Fruit fly (Drosophila melanogaster) whole organism, embryonic: ENCODE measurements around the gene Ir25a.
A peak's percentile ranks its signal among the peaks of the same experiment; 100 is the strongest.

Experiments
- Abd-B ChIP-seq: fragments of 200-800 bp; sonication (Bioruptor generic); optimal IDR thresholded peaks from 2 replicates; lab custom pipeline; 2018; ENCODE audit warnings: missing biosample characterization, mild to moderate bottlenecking, missing genetic modification characterization, moderate library complexity
- Bdp1 ChIP-seq: fragments of 200-800 bp; sonication (Bioruptor generic); optimal IDR thresholded peaks from 3 replicates; lab custom pipeline; 2016; ENCODE audit warnings: missing biosample characterization, missing genetic modification characterization
- CG10321 ChIP-seq: fragments of 200-800 bp; sonication (Bioruptor generic); IDR thresholded peaks from 2 replicates; pipeline ENCODE4 v1.3.6; 2022; ENCODE audit warnings: missing biosample characterization, missing genetic modification characterization
- CG10543 ChIP-seq: fragments of 200-800 bp; sonication (Bioruptor generic); optimal IDR thresholded peaks from 3 replicates; lab custom pipeline; 2017; ENCODE audit warnings: missing biosample characterization, mild to moderate bottlenecking, missing genetic modification characterization, moderate library complexity
- CG12155 ChIP-seq: fragments of 200-800 bp; sonication (Bioruptor generic); optimal IDR thresholded peaks from 3 replicates; lab custom pipeline; 2016; ENCODE audit warnings: missing biosample characterization, missing genetic modification characterization
- CG12219 ChIP-seq: fragments of 200-800 bp; sonication (Bioruptor generic); optimal IDR thresholded peaks from 3 replicates; lab custom pipeline; 2018; ENCODE audit warnings: missing biosample characterization, mild to moderate bottlenecking, missing genetic modification characterization
- CG12744 ChIP-seq: fragments of 200-800 bp; sonication (Bioruptor generic); optimal IDR thresholded peaks from 2 replicates; lab custom pipeline; 2016; ENCODE audit warnings: missing biosample characterization, missing genetic modification characterization
- CG15696 ChIP-seq: fragments of 200-800 bp; sonication (Bioruptor generic); optimal IDR thresholded peaks from 2 replicates; lab custom pipeline; 2019; ENCODE audit warnings: missing biosample characterization, mild to moderate bottlenecking, missing genetic modification characterization, moderate library complexity
- CG1602 ChIP-seq: fragments of 200-800 bp; sonication (Bioruptor generic); optimal IDR thresholded peaks from 3 replicates; lab custom pipeline; 2016; ENCODE audit warnings: missing biosample characterization, missing genetic modification characterization
- CG17186 ChIP-seq: fragments of 200-800 bp; sonication (Bioruptor generic); optimal IDR thresholded peaks from 3 replicates; lab custom pipeline; 2017; ENCODE audit warnings: missing biosample characterization, missing genetic modification reagents, missing genetic modification characterization
- CG18599 ChIP-seq: fragments of 200-800 bp; sonication (Bioruptor generic); optimal IDR thresholded peaks from 3 replicates; lab custom pipeline; 2017; ENCODE audit warnings: missing biosample characterization, missing genetic modification characterization, mild to moderate bottlenecking, moderate library complexity, missing genetic modification reagents
- CG34224 ChIP-seq: fragments of 200-800 bp; sonication (Bioruptor generic); IDR thresholded peaks from 3 replicates; pipeline ENCODE4 v1.3.6; 2022; ENCODE audit warnings: missing biosample characterization, missing genetic modification characterization; ENCODE audit not compliant: partially characterized antibody
- CG3995 ChIP-seq: fragments of 200-800 bp; sonication (Bioruptor generic); optimal IDR thresholded peaks from 3 replicates; lab custom pipeline; 2016; ENCODE audit warnings: missing biosample characterization, missing genetic modification characterization
- CG4360 ChIP-seq: fragments of 200-800 bp; sonication (Bioruptor generic); IDR thresholded peaks from 2 replicates; pipeline ENCODE4 v1.3.6; 2022; ENCODE audit warnings: missing biosample characterization, missing genetic modification characterization
- CG5953 ChIP-seq: fragments of 200-800 bp; sonication (Bioruptor generic); IDR thresholded peaks from 2 replicates; pipeline ENCODE4 v1.3.6; 2022; ENCODE audit warnings: missing biosample characterization, missing genetic modification characterization
- CG7556 ChIP-seq: fragments of 200-800 bp; sonication (Bioruptor generic); optimal IDR thresholded peaks from 2 replicates; lab custom pipeline; 2017; ENCODE audit warnings: missing biosample characterization, mild to moderate bottlenecking, missing genetic modification characterization
- CG7745 ChIP-seq: fragments of 200-800 bp; sonication (Bioruptor generic); optimal IDR thresholded peaks from 2 replicates; lab custom pipeline; 2018; ENCODE audit warnings: missing biosample characterization, mild to moderate bottlenecking, missing genetic modification characterization, moderate library complexity
- CG8089 ChIP-seq: fragments of 200-800 bp; sonication (Bioruptor generic); optimal IDR thresholded peaks from 3 replicates; lab custom pipeline; 2016; ENCODE audit warnings: missing biosample characterization, missing genetic modification characterization
- CoRest ChIP-seq: fragments of 200-800 bp; sonication (Bioruptor generic); optimal IDR thresholded peaks from 3 replicates; lab custom pipeline; 2018; ENCODE audit warnings: missing biosample characterization, mild to moderate bottlenecking, missing genetic modification characterization, moderate library complexity
- D19B ChIP-seq: fragments of 200-800 bp; sonication (Bioruptor generic); optimal IDR thresholded peaks from 2 replicates; lab custom pipeline; 2017; ENCODE audit warnings: missing biosample characterization, mild to moderate bottlenecking, missing genetic modification characterization
- Dbx ChIP-seq: fragments of 200-800 bp; sonication (Bioruptor generic); IDR thresholded peaks from 3 replicates; pipeline ENCODE4 v1.3.6; 2022; ENCODE audit warnings: missing biosample characterization, missing genetic modification characterization
- Doc3 ChIP-seq: fragments of 200-800 bp; sonication (Bioruptor generic); IDR thresholded peaks from 3 replicates; pipeline ENCODE4 v1.3.6; 2022; ENCODE audit warnings: missing biosample characterization, missing genetic modification characterization; ENCODE audit not compliant: partially characterized antibody
- Dref ChIP-seq: fragments of 200-800 bp; sonication (Bioruptor generic); IDR thresholded peaks from 2 replicates; pipeline ENCODE4 v1.3.6; 2022; ENCODE audit warnings: missing biosample characterization, missing genetic modification characterization
- Drgx ChIP-seq: fragments of 200-800 bp; sonication (Bioruptor generic); IDR thresholded peaks from 2 replicates; pipeline ENCODE4 v1.3.6; 2022; ENCODE audit warnings: missing biosample characterization, missing genetic modification characterization
- Ets65A ChIP-seq: fragments of 200-800 bp; sonication (Bioruptor generic); peaks from one replicate; lab custom pipeline; 2016; ENCODE audit warnings: missing biosample characterization, missing genetic modification characterization
- HLH3B ChIP-seq: fragments of 200-800 bp; sonication (Bioruptor generic); IDR thresholded peaks from 2 replicates; pipeline ENCODE4 v1.3.6; 2022; ENCODE audit warnings: missing biosample characterization, missing genetic modification characterization
- Med ChIP-seq: fragments of 200-800 bp; sonication (Bioruptor generic); peaks from one replicate; lab custom pipeline; 2016; ENCODE audit warnings: missing biosample characterization, missing genetic modification characterization, mild to moderate bottlenecking, inconsistent platforms, moderate library complexity
- NC2β ChIP-seq: fragments of 200-800 bp; sonication (Bioruptor generic); optimal IDR thresholded peaks from 2 replicates; lab custom pipeline; 2016; ENCODE audit warnings: missing biosample characterization, missing genetic modification characterization
- Nf-YB ChIP-seq: fragments of 200-800 bp; sonication (Bioruptor generic); optimal IDR thresholded peaks from 3 replicates; lab custom pipeline; 2019; ENCODE audit warnings: missing biosample characterization, mild to moderate bottlenecking, missing genetic modification characterization, moderate library complexity
- Pdp1 ChIP-seq, 2 experiments: fragments of 200-800 bp; sonication (Bioruptor generic); optimal IDR thresholded peaks; 3 replicates each; lab custom pipeline; 2016; ENCODE audit warnings: missing biosample characterization in 2 of 2, missing genetic modification characterization in 2 of 2, mild to moderate bottlenecking in 1 of 2, moderate library complexity in 1 of 2
- Rx ChIP-seq: fragments of 200-800 bp; sonication (Bioruptor generic); IDR thresholded peaks from 2 replicates; pipeline ENCODE4 v1.3.6; 2022; ENCODE audit warnings: missing biosample characterization, missing genetic modification characterization
- Sox102F ChIP-seq: fragments of 200-800 bp; sonication (Bioruptor generic); optimal IDR thresholded peaks from 2 replicates; lab custom pipeline; 2018; ENCODE audit warnings: missing biosample characterization, mild to moderate bottlenecking, missing genetic modification characterization, moderate library complexity
- TFAM ChIP-seq: fragments of 200-800 bp; sonication (Bioruptor generic); optimal IDR thresholded peaks from 2 replicates; lab custom pipeline; 2017; ENCODE audit warnings: missing biosample characterization, missing genetic modification characterization, inconsistent platforms
- Xrp1 ChIP-seq: fragments of 200-800 bp; sonication (Bioruptor generic); IDR thresholded peaks from 2 replicates; pipeline ENCODE4 v1.3.6; 2022; ENCODE audit warnings: missing biosample characterization, missing genetic modification characterization
- ara ChIP-seq: fragments of 200-800 bp; sonication (Bioruptor generic); IDR thresholded peaks from 2 replicates; pipeline ENCODE4 v1.3.6; 2022; ENCODE audit warnings: missing biosample characterization, missing genetic modification characterization
- croc ChIP-seq: fragments of 200-800 bp; sonication (Bioruptor generic); conservative IDR thresholded peaks from 3 replicates; pipeline ENCODE4 v1.3.6; 2022; ENCODE audit warnings: missing biosample characterization, missing genetic modification characterization
- dmrt99B ChIP-seq: fragments of 200-800 bp; sonication (Bioruptor generic); optimal IDR thresholded peaks from 2 replicates; lab custom pipeline; 2018; ENCODE audit warnings: missing biosample characterization, mild to moderate bottlenecking, missing genetic modification characterization, moderate library complexity
- grau ChIP-seq: fragments of 200-800 bp; optimal IDR thresholded peaks from 3 replicates; lab custom pipeline; 2019; ENCODE audit warnings: missing biosample characterization, mild to moderate bottlenecking, missing genetic modification characterization, moderate library complexity
- ham ChIP-seq: fragments of 200-800 bp; sonication (Bioruptor generic); IDR thresholded peaks from 2 replicates; pipeline ENCODE4 v1.3.6; 2022; ENCODE audit warnings: missing biosample characterization, missing genetic modification characterization
- hb ChIP-seq: fragments of 200-800 bp; sonication (Bioruptor generic); IDR thresholded peaks from 3 replicates; pipeline ENCODE4 v1.3.6; 2022; ENCODE audit warnings: missing biosample characterization, missing genetic modification characterization; ENCODE audit not compliant: partially characterized antibody
- hkb ChIP-seq, 2 experiments: fragments of 200-800 bp in 1 of 2; fragments of >200 bp in 1 of 2; sonication (Bioruptor generic) in 1 of 2; IDR thresholded peaks in 1 of 2; optimal IDR thresholded peaks in 1 of 2; 2 replicates each; pipeline versions ENCODE4 v1.3.6 to Lab custom; 2017 to 2022; ENCODE audit warnings: missing biosample characterization in 1 of 2, missing genetic modification characterization in 1 of 2
- knrl ChIP-seq: fragments of 200-800 bp; sonication (Bioruptor generic); IDR thresholded peaks from 3 replicates; pipeline ENCODE4 v1.3.6; 2022; ENCODE audit warnings: missing biosample characterization, missing genetic modification characterization; ENCODE audit not compliant: partially characterized antibody
- mam ChIP-seq: fragments of 200-800 bp; sonication (Bioruptor generic); optimal IDR thresholded peaks from 3 replicates; lab custom pipeline; 2016; ENCODE audit warnings: missing biosample characterization, missing genetic modification characterization
- nerfin-2 ChIP-seq: fragments of 200-800 bp; sonication (Bioruptor generic); IDR thresholded peaks from 2 replicates; pipeline ENCODE4 v1.3.6; 2022; ENCODE audit warnings: missing biosample characterization, missing genetic modification characterization; ENCODE audit not compliant: partially characterized antibody
- nmo ChIP-seq: fragments of 200-800 bp; sonication (Bioruptor generic); optimal IDR thresholded peaks from 2 replicates; lab custom pipeline; 2018; ENCODE audit warnings: missing biosample characterization, mild to moderate bottlenecking, missing genetic modification characterization, moderate library complexity
- phol ChIP-seq: fragments of 200-800 bp; sonication (Bioruptor generic); optimal IDR thresholded peaks from 3 replicates; lab custom pipeline; 2018; ENCODE audit warnings: missing biosample characterization, mild to moderate bottlenecking, missing genetic modification characterization, moderate library complexity
- pros ChIP-seq: fragments of 200-800 bp; sonication (Bioruptor generic); optimal IDR thresholded peaks from 3 replicates; lab custom pipeline; 2019; ENCODE audit warnings: missing biosample characterization, mild to moderate bottlenecking, missing genetic modification characterization, moderate library complexity
- sima ChIP-seq: fragments of 200-800 bp; sonication (Bioruptor generic); optimal IDR thresholded peaks from 2 replicates; lab custom pipeline; 2016; ENCODE audit warnings: missing biosample characterization, missing genetic modification characterization
- slp2 ChIP-seq: fragments of 200-800 bp; sonication (Bioruptor generic); optimal IDR thresholded peaks from 2 replicates; lab custom pipeline; 2016; ENCODE audit warnings: missing biosample characterization, missing genetic modification characterization
- z ChIP-seq: fragments of 200-800 bp; sonication (Bioruptor generic); IDR thresholded peaks from 3 replicates; pipeline ENCODE4 v1.3.6; 2022; ENCODE audit warnings: missing biosample characterization, missing genetic modification characterization
- zen2 ChIP-seq: fragments of 200-800 bp; sonication (Bioruptor generic); IDR thresholded peaks from 3 replicates; pipeline ENCODE4 v1.3.6; 2022; ENCODE audit warnings: missing biosample characterization, missing genetic modification characterization; ENCODE audit not compliant: partially characterized antibody

Gene Ir25a

dm6 chr2L:4806109-4806508 lies 29.0 kb downstream of the Ir25a start (continued):
- TF ChIP-seq TFAM (GFP tag; lab: Kevin White, UChicago) (no peak), CG15696 (no peak), CG7745 (tag; lab: Kevin White, UChicago) (no peak), dmrt99B (tag; lab: Kevin White, UChicago) (peak; percentile 52), phol (tag; lab: Kevin White, UChicago) (no peak), CG10543 (GFP tag; lab: Kevin White, UChicago) (no peak), CG18599 (GFP tag; lab: Kevin White, UChicago) (no peak), CG1602 (GFP tag; lab: Kevin White, UChicago) (no peak), Bdp1 (GFP tag; lab: Kevin White, UChicago) (no peak), nmo (GFP tag; lab: Kevin White, UChicago) (peak; percentile 25), ham (no peak), Rx (GFP tag; lab: Robert Waterston, UW) (no peak), Dref (GFP tag; lab: Robert Waterston, UW) (no peak), CG8089 (GFP tag; lab: Kevin White, UChicago) (no peak), knrl (no peak), NC2β (GFP tag; lab: Kevin White, UChicago) (no peak), HLH3B (GFP tag; lab: Robert Waterston, UW) (0 out of 2 replicates have a peak, but pooled peaks have one; percentile 62), Nf-YB (GFP tag; lab: Kevin White, UChicago) (no peak), D19B (GFP tag; lab: Kevin White, UChicago) (no peak), mam (GFP tag; lab: Kevin White, UChicago) (no peak), Dbx (GFP tag; lab: Robert Waterston, UW) (no peak), CG17186 (GFP tag; lab: Kevin White, UChicago) (no peak), Abd-B (GFP tag; lab: Kevin White, UChicago) (no peak), Med (no peak), CG12155 (GFP tag; lab: Kevin White, UChicago) (no peak), Xrp1 (no peak; the same call in 1 of the 2 replicates), CG4360 (GFP tag; lab: Robert Waterston, UW) (no peak), CG5953 (GFP tag; lab: Robert Waterston, UW) (no peak), nerfin-2 (GFP tag; lab: Robert Waterston, UW) (no peak), sima (GFP tag; lab: Kevin White, UChicago) (no peak), CoRest (tag; lab: Kevin White, UChicago) (peak; percentile 26), hb (GFP tag; lab: Robert Waterston, UW) (no peak), croc (no peak), Sox102F (peak; percentile 61), CG3995 (GFP tag; lab: Kevin White, UChicago) (no peak), CG12744 (GFP tag; lab: Kevin White, UChicago) (no peak), CG34224 (no peak), hkb (optimal IDR thresholded peaks at IDR 0.05; lab: Kevin White, UChicago) (no peak), hkb (GFP tag; IDR thresholded peaks at IDR 0.05; lab: Robert Waterston, UW) (peak; percentile 75), ara (no peak), z (GFP tag; lab: Robert Waterston, UW) (no peak), Drgx (GFP tag; lab: Robert Waterston, UW) (no peak), Ets65A (GFP tag; lab: Kevin White, UChicago) (no peak), pros (no peak), zen2 (GFP tag; lab: Robert Waterston, UW) (no peak), CG12219 (no peak), CG7556 (GFP tag; lab: Kevin White, UChicago) (no peak), slp2 (no peak), Pdp1 (GFP tag; optimal IDR thresholded peaks at IDR 0.05; lab: Kevin White, UChicago) (no peak), CG10321 (GFP tag; lab: Robert Waterston, UW) (no peak), Doc3 (GFP tag; lab: Robert Waterston, UW) (no peak), grau (tag; lab: Kevin White, UChicago) (peak; percentile 33)
